Worm (Caenorhabditis elegans): ENCODE data around the gene W06D12.6.

W06D12.6 gene

ce11 chrV:17696753-17697152 lies 9.2 kb upstream of the W06D12.6 start, which contains the start of gene spp-29:
Gene spp-29, minus strand, starts transcription at chrV:17696853.
- TF ChIP-seq tbx-8 (GFP tag; optimal IDR thresholded peaks at IDR 0.05): no peak
- no peak for TF ChIP-seq ceh-83 (GFP tag; optimal IDR thresholded peaks at IDR 0.05)
- no peak for TF ChIP-seq unc-62 (GFP tag; optimal IDR thresholded peaks at IDR 0.05)
- TF ChIP-seq lsy-2 (tag; optimal IDR thresholded peaks at IDR 0.05): no peak
- no peak for TF ChIP-seq cnd-1 (tag; optimal IDR thresholded peaks at IDR 0.05)
- TF ChIP-seq nhr-2 (tag; optimal IDR thresholded peaks at IDR 0.05): no peak

- TF ChIP-seq nhr-237 (tag; optimal IDR thresholded peaks at IDR 0.05): no peak
- TF ChIP-seq sem-2 (GFP tag; optimal IDR thresholded peaks at IDR 0.05): no peak
- TF ChIP-seq elt-3 (tag; optimal IDR thresholded peaks at IDR 0.05): no peak
- no peak for TF ChIP-seq nhr-76 (tag; optimal IDR thresholded peaks at IDR 0.05)
- no peak for TF ChIP-seq ham-2 (GFP tag; optimal IDR thresholded peaks at IDR 0.05)
- no peak for TF ChIP-seq snpc-4 (tag; optimal IDR thresholded peaks at IDR 0.05)
- TF ChIP-seq tbx-8 (GFP tag; optimal IDR thresholded peaks at IDR 0.05): no peak
- TF ChIP-seq blmp-1 (tag; optimal IDR thresholded peaks at IDR 0.05): no peak
Observed at ce11 chrV:17699097-17699496, 6.8 kb upstream of the W06D12.6 start, which contains the start of gene Y26G10.4. Gene Y26G10.4, minus strand, starts transcription at chrV:17699197.

ce11 chrV:17699659-17700058 lies 6.3 kb upstream of the W06D12.6 start, which contains the start of gene Y26G10.6:
Gene Y26G10.6, plus strand, starts transcription at chrV:17699959.
- TF ChIP-seq blmp-1 (tag; optimal IDR thresholded peaks at IDR 0.05): no peak
- no peak for TF ChIP-seq lin-13 (tag; optimal IDR thresholded peaks at IDR 0.05)
- no peak for TF ChIP-seq lin-32 (GFP tag; optimal IDR thresholded peaks at IDR 0.05)
- TF ChIP-seq elt-3 (tag; optimal IDR thresholded peaks at IDR 0.05): no peak
- no peak for TF ChIP-seq ham-2 (GFP tag; optimal IDR thresholded peaks at IDR 0.05)
- TF ChIP-seq nhr-2 (tag; optimal IDR thresholded peaks at IDR 0.05): no peak
- no peak for TF ChIP-seq snpc-4 (tag; optimal IDR thresholded peaks at IDR 0.05)
- no peak for TF ChIP-seq nhr-237 (tag; optimal IDR thresholded peaks at IDR 0.05)
- TF ChIP-seq pha-4 (tag; optimal IDR thresholded peaks at IDR 0.05): no peak
- TF ChIP-seq sem-2 (GFP tag; optimal IDR thresholded peaks at IDR 0.05): no peak
- TF ChIP-seq lsy-2 (tag; optimal IDR thresholded peaks at IDR 0.05): no peak
- no peak for TF ChIP-seq mep-1 (tag; optimal IDR thresholded peaks at IDR 0.05)

ce11 chrV:17700728-17701262 lies 5.1 kb upstream of the W06D12.6 start, which contains the start of the genes Y26G10.5 and srh-32:
Gene Y26G10.5, minus strand, starts transcription at chrV:17700828.
Gene srh-32, plus strand, starts transcription at chrV:17701212.
- no peak for TF ChIP-seq sem-2 (GFP tag; optimal IDR thresholded peaks at IDR 0.05)
- no peak for TF ChIP-seq ham-2 (GFP tag; optimal IDR thresholded peaks at IDR 0.05)
- TF ChIP-seq ces-1 (GFP tag; optimal IDR thresholded peaks at IDR 0.05): no peak
- TF ChIP-seq sptf-1 (tag; optimal IDR thresholded peaks at IDR 0.05): no peak
- TF ChIP-seq unc-39 (tag; optimal IDR thresholded peaks at IDR 0.05): no peak
- no peak for TF ChIP-seq pha-4 (tag; optimal IDR thresholded peaks at IDR 0.05)
- TF ChIP-seq cnd-1 (tag; optimal IDR thresholded peaks at IDR 0.05): no peak
- no peak for TF ChIP-seq nhr-237 (tag; optimal IDR thresholded peaks at IDR 0.05)
- TF ChIP-seq drap-1 (GFP tag; optimal IDR thresholded peaks at IDR 0.05): no peak
- TF ChIP-seq nhr-2 (tag; optimal IDR thresholded peaks at IDR 0.05): no peak
- TF ChIP-seq snpc-4 (tag; optimal IDR thresholded peaks at IDR 0.05): no peak
- TF ChIP-seq ceh-83 (GFP tag; optimal IDR thresholded peaks at IDR 0.05): no peak
- TF ChIP-seq elt-3 (tag; optimal IDR thresholded peaks at IDR 0.05): no peak
- no peak for TF ChIP-seq ceh-43 (GFP tag; optimal IDR thresholded peaks at IDR 0.05)
- TF ChIP-seq mab-5 (tag; optimal IDR thresholded peaks at IDR 0.05): no peak

ce11 chrV:17706217-17706806 lies 398 bp downstream of the W06D12.6 start:
- no peak for TF ChIP-seq blmp-1 (tag; optimal IDR thresholded peaks at IDR 0.05)
- TF ChIP-seq nhr-2 (tag; optimal IDR thresholded peaks at IDR 0.05): no peak
- no peak for TF ChIP-seq lin-13 (tag; optimal IDR thresholded peaks at IDR 0.05)
- no peak for TF ChIP-seq nhr-76 (tag; optimal IDR thresholded peaks at IDR 0.05)
- TF ChIP-seq ceh-83 (GFP tag; optimal IDR thresholded peaks at IDR 0.05): no peak
- TF ChIP-seq bed-3 (GFP tag; optimal IDR thresholded peaks at IDR 0.05): no peak
- TF ChIP-seq unc-120 (tag; optimal IDR thresholded peaks at IDR 0.05; ENCODE audit: poor library complexity, severe bottlenecking): no peak
- no peak for TF ChIP-seq sem-2 (GFP tag; optimal IDR thresholded peaks at IDR 0.05)
- TF ChIP-seq nhr-12 (tag; optimal IDR thresholded peaks at IDR 0.05): no peak
- no peak for TF ChIP-seq unc-62 (GFP tag; optimal IDR thresholded peaks at IDR 0.05)
- TF ChIP-seq lin-32 (GFP tag; optimal IDR thresholded peaks at IDR 0.05): no peak
- no peak for TF ChIP-seq drap-1 (GFP tag; optimal IDR thresholded peaks at IDR 0.05)
- no peak for TF ChIP-seq ztf-11 (tag; optimal IDR thresholded peaks at IDR 0.05)
- TF ChIP-seq zip-8 (tag; optimal IDR thresholded peaks at IDR 0.05): no peak
- TF ChIP-seq flh-1 (GFP tag; optimal IDR thresholded peaks at IDR 0.05): no peak
- TF ChIP-seq sptf-1 (tag; optimal IDR thresholded peaks at IDR 0.05): no peak
- no peak for TF ChIP-seq mep-1 (tag; optimal IDR thresholded peaks at IDR 0.05)
- TF ChIP-seq ceh-39 (tag; optimal IDR thresholded peaks at IDR 0.05): no peak

Data from whole organism, mixed stage, embryonic.